Fruit fly (Drosophila melanogaster) whole organism, embryonic: ENCODE results near the gene Blm.

ENCODE experiments used
- Blimp-1 ChIP-seq: fragments of 200-800 bp; sonication (Bioruptor generic); optimal IDR thresholded peaks from 3 replicates; lab custom pipeline; 2018; ENCODE audit warnings: missing biosample characterization, missing genetic modification characterization, mild to moderate bottlenecking, moderate library complexity, missing genetic modification reagents
- CG10267 ChIP-seq: fragments of 200-800 bp; sonication (Bioruptor generic); optimal IDR thresholded peaks from 2 replicates; lab custom pipeline; 2018; ENCODE audit warnings: missing biosample characterization, mild to moderate bottlenecking, missing genetic modification characterization, moderate library complexity
- CG11247 ChIP-seq: fragments of 200-800 bp; sonication (Bioruptor generic); IDR thresholded peaks from 2 replicates; pipeline ENCODE4 v1.3.6; 2022; ENCODE audit warnings: missing biosample characterization, missing genetic modification characterization
- CG11398 ChIP-seq: fragments of 200-800 bp; sonication (Bioruptor generic); optimal IDR thresholded peaks from 2 replicates; lab custom pipeline; 2016; ENCODE audit warnings: missing biosample characterization, missing genetic modification characterization
- CG11560 ChIP-seq: fragments of 200-800 bp; sonication (Bioruptor generic); IDR thresholded peaks from 3 replicates; pipeline ENCODE4 v1.3.6; 2022; ENCODE audit warnings: missing biosample characterization, missing genetic modification characterization
- CG11695 ChIP-seq: fragments of 200-800 bp; sonication (Bioruptor generic); IDR thresholded peaks from 3 replicates; pipeline ENCODE4 v1.3.6; 2022; ENCODE audit warnings: missing biosample characterization, missing genetic modification characterization
- CG12219 ChIP-seq: fragments of 200-800 bp; sonication (Bioruptor generic); optimal IDR thresholded peaks from 3 replicates; lab custom pipeline; 2018; ENCODE audit warnings: missing biosample characterization, mild to moderate bottlenecking, missing genetic modification characterization
- CG14441 ChIP-seq: fragments of 200-800 bp; sonication (Bioruptor generic); IDR thresholded peaks from 2 replicates; pipeline ENCODE4 v1.3.6; 2022; ENCODE audit warnings: missing biosample characterization, missing genetic modification characterization
- CG1529 ChIP-seq: fragments of 200-800 bp; sonication (Bioruptor generic); optimal IDR thresholded peaks from 3 replicates; lab custom pipeline; 2018; ENCODE audit warnings: missing biosample characterization, missing genetic modification characterization
- CG15479 ChIP-seq: fragments of 200-800 bp; sonication (Bioruptor generic); optimal IDR thresholded peaks from 3 replicates; lab custom pipeline; 2019; ENCODE audit warnings: missing biosample characterization, mild to moderate bottlenecking, missing genetic modification characterization, moderate library complexity
- CG1647 ChIP-seq: fragments of 200-800 bp; sonication (Bioruptor generic); optimal IDR thresholded peaks from 3 replicates; lab custom pipeline; 2016; ENCODE audit warnings: missing biosample characterization, missing genetic modification characterization
- CG16813 ChIP-seq: fragments of 200-800 bp; sonication (Bioruptor generic); IDR thresholded peaks from 3 replicates; pipeline ENCODE4 v1.3.6; 2022; ENCODE audit warnings: missing biosample characterization, missing genetic modification characterization; ENCODE audit not compliant: partially characterized antibody
- CG17612 ChIP-seq: fragments of 200-800 bp; sonication (Bioruptor generic); IDR thresholded peaks from 2 replicates; pipeline ENCODE4 v1.3.6; 2022; ENCODE audit warnings: missing biosample characterization, missing genetic modification characterization
- CG18011 ChIP-seq: fragments of 200-800 bp; sonication (Bioruptor generic); optimal IDR thresholded peaks from 2 replicates; lab custom pipeline; 2017; ENCODE audit warnings: missing biosample characterization, missing genetic modification characterization, mild to moderate bottlenecking, moderate library complexity, missing genotype
- CG18262 ChIP-seq: fragments of 200-800 bp; optimal IDR thresholded peaks from 3 replicates; lab custom pipeline; 2019; ENCODE audit warnings: missing biosample characterization, mild to moderate bottlenecking, missing genetic modification characterization, moderate library complexity
- CG1832 ChIP-seq: fragments of 200-800 bp; sonication (Bioruptor generic); optimal IDR thresholded peaks from 2 replicates; lab custom pipeline; 2017; ENCODE audit warnings: missing biosample characterization, mild to moderate bottlenecking, missing genetic modification characterization, inconsistent platforms
- CG2678 ChIP-seq: fragments of 200-800 bp; sonication (Bioruptor generic); optimal IDR thresholded peaks from 3 replicates; lab custom pipeline; 2019; ENCODE audit warnings: missing biosample characterization, mild to moderate bottlenecking, missing genetic modification characterization, moderate library complexity
- CG2889 ChIP-seq: fragments of 200-800 bp; sonication (Bioruptor generic); IDR thresholded peaks from 3 replicates; pipeline ENCODE4 v1.3.6; 2022; ENCODE audit warnings: missing biosample characterization, missing genetic modification characterization
- CG3407 ChIP-seq: fragments of 200-800 bp; sonication (Bioruptor generic); optimal IDR thresholded peaks from 2 replicates; lab custom pipeline; 2018; ENCODE audit warnings: missing biosample characterization, mild to moderate bottlenecking, missing genetic modification characterization
- CG3838 ChIP-seq: fragments of 200-800 bp; sonication (Bioruptor generic); optimal IDR thresholded peaks from 3 replicates; lab custom pipeline; 2016; ENCODE audit warnings: missing biosample characterization, missing genetic modification characterization
- CG42726 ChIP-seq: fragments of 200-800 bp; sonication (Bioruptor generic); IDR thresholded peaks from 2 replicates; pipeline ENCODE4 v1.3.6; 2022; ENCODE audit warnings: missing biosample characterization, missing genetic modification characterization; ENCODE audit not compliant: partially characterized antibody
- CG4360 ChIP-seq: fragments of 200-800 bp; sonication (Bioruptor generic); IDR thresholded peaks from 2 replicates; pipeline ENCODE4 v1.3.6; 2022; ENCODE audit warnings: missing biosample characterization, missing genetic modification characterization
- CG6272 ChIP-seq: fragments of 200-800 bp; sonication (Bioruptor generic); IDR thresholded peaks from 2 replicates; pipeline ENCODE4 v1.3.6; 2022; ENCODE audit warnings: missing biosample characterization, missing genetic modification characterization
- CG6791 ChIP-seq: fragments of 200-800 bp; sonication (Bioruptor generic); IDR thresholded peaks from 3 replicates; pipeline ENCODE4 v1.3.6; 2022; ENCODE audit warnings: missing biosample characterization, missing genetic modification characterization; ENCODE audit not compliant: partially characterized antibody
- Fer1 ChIP-seq: fragments of 200-800 bp; sonication (Bioruptor generic); optimal IDR thresholded peaks from 2 replicates; lab custom pipeline; 2017; ENCODE audit warnings: missing biosample characterization, mild to moderate bottlenecking, missing genetic modification characterization
- Gug ChIP-seq: fragments of 200-800 bp; sonication (Bioruptor generic); IDR thresholded peaks from 4 replicates; pipeline ENCODE4 v1.3.6; 2022; ENCODE audit warnings: missing biosample characterization, missing genetic modification characterization
- HmgZ ChIP-seq: fragments of 200-800 bp; sonication (Bioruptor generic); optimal IDR thresholded peaks from 2 replicates; lab custom pipeline; 2018; ENCODE audit warnings: missing biosample characterization, mild to moderate bottlenecking, missing genetic modification characterization
- Hr39 ChIP-seq: fragments of >200 bp; optimal IDR thresholded peaks from 2 replicates; lab custom pipeline; 2017
- Mes4 ChIP-seq: fragments of 200-800 bp; sonication (Bioruptor generic); optimal IDR thresholded peaks from 2 replicates; lab custom pipeline; 2016; ENCODE audit warnings: missing biosample characterization, missing genetic modification characterization
- crol ChIP-seq: fragments of 200-800 bp; sonication (Bioruptor generic); IDR thresholded peaks from 2 replicates; pipeline ENCODE4 v1.3.6; 2022; ENCODE audit warnings: missing biosample characterization, missing genetic modification characterization
- danr ChIP-seq: fragments of 200-800 bp; sonication (Bioruptor generic); IDR thresholded peaks from 2 replicates; pipeline ENCODE4 v1.3.6; 2022; ENCODE audit warnings: missing biosample characterization, missing genetic modification characterization
- esg ChIP-seq: fragments of 200-800 bp; sonication (Bioruptor generic); conservative IDR thresholded peaks from 2 replicates; pipeline ENCODE4 v1.3.6; 2022; ENCODE audit warnings: missing biosample characterization, missing genetic modification characterization
- ewg ChIP-seq: fragments of 200-800 bp; sonication (Bioruptor generic); optimal IDR thresholded peaks from 3 replicates; lab custom pipeline; 2017; ENCODE audit warnings: mild to moderate bottlenecking, missing biosample characterization, missing genetic modification reagents, missing genetic modification characterization
- exex ChIP-seq: fragments of 200-800 bp; sonication (Bioruptor generic); optimal IDR thresholded peaks from 4 replicates; lab custom pipeline; 2018; ENCODE audit warnings: missing biosample characterization, mild to moderate bottlenecking, missing genetic modification characterization, moderate library complexity
- grau ChIP-seq: fragments of 200-800 bp; optimal IDR thresholded peaks from 3 replicates; lab custom pipeline; 2019; ENCODE audit warnings: missing biosample characterization, mild to moderate bottlenecking, missing genetic modification characterization, moderate library complexity
- ham ChIP-seq: fragments of 200-800 bp; sonication (Bioruptor generic); IDR thresholded peaks from 2 replicates; pipeline ENCODE4 v1.3.6; 2022; ENCODE audit warnings: missing biosample characterization, missing genetic modification characterization
- inv ChIP-seq: fragments of 200-800 bp; sonication (Bioruptor generic); IDR thresholded peaks from 2 replicates; pipeline ENCODE4 v1.3.6; 2022; ENCODE audit warnings: missing biosample characterization, missing genetic modification characterization; ENCODE audit not compliant: partially characterized antibody
- lola ChIP-seq, 3 experiments: fragments of >200 bp in 2 of 3; fragments of 200-800 bp in 1 of 3; sonication (Bioruptor generic) in 1 of 3; optimal IDR thresholded peaks; 2 replicates each; lab custom pipeline; 2017 to 2019; ENCODE audit warnings: missing biosample characterization in 3 of 3, missing genetic modification characterization in 3 of 3, mild to moderate bottlenecking in 1 of 3, moderate library complexity in 1 of 3
- nerfin-2 ChIP-seq: fragments of 200-800 bp; sonication (Bioruptor generic); IDR thresholded peaks from 2 replicates; pipeline ENCODE4 v1.3.6; 2022; ENCODE audit warnings: missing biosample characterization, missing genetic modification characterization; ENCODE audit not compliant: partially characterized antibody
- nmo ChIP-seq: fragments of 200-800 bp; sonication (Bioruptor generic); optimal IDR thresholded peaks from 2 replicates; lab custom pipeline; 2018; ENCODE audit warnings: missing biosample characterization, mild to moderate bottlenecking, missing genetic modification characterization, moderate library complexity
- nom ChIP-seq: fragments of 200-800 bp; sonication (Bioruptor generic); optimal IDR thresholded peaks from 2 replicates; lab custom pipeline; 2017; ENCODE audit warnings: missing biosample characterization, missing genetic modification characterization, mild to moderate bottlenecking, moderate library complexity, missing genetic modification reagents
- otp ChIP-seq: fragments of 200-800 bp; sonication (Bioruptor generic); IDR thresholded peaks from 3 replicates; pipeline ENCODE4, ENCODE4 v1.3.6; 2022; ENCODE audit warnings: missing biosample characterization, missing genetic modification characterization
- pfk ChIP-seq: fragments of 200-800 bp; sonication (Bioruptor generic); optimal IDR thresholded peaks from 2 replicates; lab custom pipeline; 2018; ENCODE audit warnings: missing biosample characterization, mild to moderate bottlenecking, missing genetic modification characterization, moderate library complexity
- ro ChIP-seq: fragments of 200-800 bp; sonication (Bioruptor generic); IDR thresholded peaks from 2 replicates; pipeline ENCODE4 v1.3.6; 2022; ENCODE audit warnings: missing biosample characterization, missing genetic modification characterization
- sens ChIP-seq: fragments of 200-800 bp; sonication (Bioruptor generic); peaks from one replicate; lab custom pipeline; 2016; ENCODE audit warnings: missing biosample characterization, missing genetic modification characterization
- slp2 ChIP-seq: fragments of 200-800 bp; sonication (Bioruptor generic); optimal IDR thresholded peaks from 2 replicates; lab custom pipeline; 2016; ENCODE audit warnings: missing biosample characterization, missing genetic modification characterization
- ttk ChIP-seq: fragments of 200-800 bp; sonication (Bioruptor generic); IDR thresholded peaks from 2 replicates; pipeline ENCODE4 v2.1.2; 2022; ENCODE audit warnings: missing biosample characterization, missing genetic modification characterization
- vnd ChIP-seq: fragments of 200-800 bp; sonication (Bioruptor generic); IDR thresholded peaks from 3 replicates; pipeline ENCODE4 v1.3.6; 2022; ENCODE audit warnings: missing biosample characterization, missing genetic modification characterization; ENCODE audit not compliant: partially characterized antibody
- wor ChIP-seq: fragments of 200-800 bp; sonication (Bioruptor generic); IDR thresholded peaks from 2 replicates; pipeline ENCODE4 v1.3.6; 2022; ENCODE audit warnings: missing biosample characterization, missing genetic modification characterization
- zfh2 ChIP-seq: fragments of 200-800 bp; sonication (Bioruptor generic); optimal IDR thresholded peaks from 2 replicates; lab custom pipeline; 2016; ENCODE audit warnings: missing biosample characterization, missing genetic modification characterization

Gene Blm

DNA sequence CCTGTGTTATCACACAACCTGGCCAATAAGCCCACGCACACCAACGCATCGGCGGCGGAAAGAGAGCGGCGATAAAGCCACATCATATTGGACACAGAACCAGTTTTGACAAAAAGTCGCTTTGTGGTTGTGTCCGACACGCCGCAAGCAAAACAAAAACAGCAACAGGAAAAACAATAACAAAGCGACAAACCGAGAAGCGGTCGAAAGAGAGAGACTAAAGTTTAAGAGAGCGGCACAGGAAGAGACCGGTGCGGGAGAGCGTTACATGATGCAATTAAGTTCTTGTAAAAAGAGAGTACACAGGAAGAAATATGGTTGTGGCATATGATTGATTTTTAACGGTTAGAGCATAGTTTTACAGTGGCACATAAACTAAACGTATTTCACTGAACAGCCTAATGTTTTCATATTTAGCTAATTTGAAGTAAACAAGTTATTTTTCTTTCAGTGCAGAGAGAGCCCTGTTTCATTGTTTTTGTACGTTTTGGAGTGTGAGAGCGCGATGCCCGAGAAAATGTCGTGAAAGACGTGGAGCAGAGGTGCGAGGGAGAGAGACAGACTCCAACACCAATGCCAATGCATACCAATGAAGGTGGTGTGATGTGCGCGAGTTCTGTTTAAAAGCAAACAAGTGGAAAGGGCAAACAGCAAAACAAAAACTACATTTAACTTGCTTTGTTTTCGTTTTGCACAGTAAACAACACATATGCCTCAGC is 19.2 kb upstream of the Blm start (continued):
- TF ChIP-seq CG1529 (GFP tag; lab: Kevin White, UChicago): peak; percentile 99
- no peak for TF ChIP-seq CG11247 (GFP tag; lab: Robert Waterston, UW)
- peak; percentile 100 for TF ChIP-seq nmo (GFP tag; lab: Kevin White, UChicago)
- TF ChIP-seq CG1647 (GFP tag; lab: Kevin White, UChicago): peak; percentile 100
- TF ChIP-seq CG18011: peak; percentile 94
- peak; percentile 100 for TF ChIP-seq Gug (GFP tag; lab: Robert Waterston, UW)
- no peak for TF ChIP-seq Hr39
- no peak for TF ChIP-seq wor (GFP tag; lab: Robert Waterston, UW)
- no peak for TF ChIP-seq crol (GFP tag; lab: Robert Waterston, UW)
- TF ChIP-seq CG42726 (GFP tag; lab: Robert Waterston, UW): no peak
- no peak for TF ChIP-seq CG14441 (GFP tag; lab: Robert Waterston, UW)
- TF ChIP-seq ham (GFP tag; lab: Robert Waterston, UW): no peak
- peak; percentile 100 for TF ChIP-seq grau
- TF ChIP-seq ro (GFP tag; lab: Robert Waterston, UW): no peak
- peak; percentile 100 for TF ChIP-seq CG12219 (GFP tag; lab: Kevin White, UChicago)
- peak; percentile 84 for TF ChIP-seq pfk (GFP tag; lab: Kevin White, UChicago)
- peak in 1 of 3 experiments; percentile 100 for TF ChIP-seq lola (GFP tag; optimal IDR thresholded peaks at IDR 0.05; lab: Kevin White, UChicago)
- peak; percentile 71 for TF ChIP-seq CG1832 (GFP tag; lab: Kevin White, UChicago)
- TF ChIP-seq CG2678 (tag; lab: Kevin White, UChicago): peak; percentile 100
- TF ChIP-seq CG17612: no peak
- peak; percentile 100 for TF ChIP-seq sens (GFP tag; lab: Kevin White, UChicago)
- no peak for TF ChIP-seq vnd (GFP tag; lab: Robert Waterston, UW)
- peak; percentile 99 for TF ChIP-seq CG3407 (GFP tag; lab: Kevin White, UChicago)
- TF ChIP-seq CG6791 (GFP tag; lab: Robert Waterston, UW): no peak
- peak; percentile 98 for TF ChIP-seq exex (tag; lab: Kevin White, UChicago)
- TF ChIP-seq ewg: peak; percentile 99
- TF ChIP-seq CG15479 (GFP tag; lab: Kevin White, UChicago): peak; percentile 82
- TF ChIP-seq slp2 (GFP tag; lab: Kevin White, UChicago): peak; percentile 100
- TF ChIP-seq HmgZ (tag; lab: Kevin White, UChicago): peak; percentile 100
- peak; percentile 99 for TF ChIP-seq nom (GFP tag; lab: Kevin White, UChicago)
- no peak for TF ChIP-seq CG4360
- TF ChIP-seq CG6272 (GFP tag; lab: Robert Waterston, UW): peak; percentile 99
- TF ChIP-seq CG11398 (GFP tag; lab: Kevin White, UChicago): peak; percentile 100
- no peak for TF ChIP-seq esg (GFP tag; lab: Robert Waterston, UW)
- no peak for TF ChIP-seq CG16813 (GFP tag; lab: Robert Waterston, UW)
- TF ChIP-seq nerfin-2 (GFP tag; lab: Robert Waterston, UW): no peak
- TF ChIP-seq inv (GFP tag; lab: Robert Waterston, UW): no peak
- TF ChIP-seq danr (GFP tag; lab: Robert Waterston, UW): no peak
- peak; percentile 100 for TF ChIP-seq Mes4 (GFP tag; lab: Kevin White, UChicago)
- TF ChIP-seq CG18262 (tag; lab: Kevin White, UChicago): peak; percentile 100
- TF ChIP-seq ttk (GFP tag; lab: Robert Waterston, UW): no peak
- peak; percentile 99 for TF ChIP-seq Blimp-1 (GFP tag; lab: Kevin White, UChicago)
- peak; percentile 100 for TF ChIP-seq Fer1 (GFP tag; lab: Kevin White, UChicago)
- TF ChIP-seq zfh2 (GFP tag; lab: Kevin White, UChicago): peak; percentile 100
- TF ChIP-seq CG10267: peak; percentile 99
- no peak for TF ChIP-seq CG2889 (GFP tag; lab: Robert Waterston, UW)
- no peak for TF ChIP-seq CG11560 (tag; lab: Robert Waterston, UW)
- peak; percentile 99 for TF ChIP-seq CG3838 (GFP tag; lab: Kevin White, UChicago)
- TF ChIP-seq CG11695: no peak
- no peak for TF ChIP-seq otp (GFP tag; lab: Robert Waterston, UW)
